Worm (Caenorhabditis elegans): ENCODE results near the gene K12H6.9.

DNA sequence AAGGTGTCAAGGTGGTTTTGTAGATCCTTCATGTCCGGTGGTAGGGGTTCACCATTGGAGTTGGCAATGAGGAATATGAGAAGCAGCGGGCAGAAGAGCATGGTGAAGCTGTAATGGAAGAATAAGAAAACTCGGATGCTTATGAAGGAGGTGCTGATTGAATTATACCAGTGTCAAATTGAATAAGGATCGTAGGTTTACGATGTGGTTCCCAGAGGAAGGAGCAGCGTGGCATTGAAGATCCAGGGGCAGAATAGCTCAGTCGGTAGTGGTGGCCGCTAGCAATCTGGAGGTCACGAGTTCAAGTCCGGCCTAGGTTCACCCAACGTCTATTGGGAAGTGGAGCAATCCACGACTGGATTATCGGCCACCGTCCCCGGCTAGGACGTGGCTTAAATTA is 17.3 kb downstream of the K12H6.9 start, which contains the start of gene Y110A2AL.6:
- TF ChIP-seq zip-8 (tag; optimal IDR thresholded peaks at IDR 0.05) (no peak), elt-1 (tag; optimal IDR thresholded peaks at IDR 0.05; ENCODE audit: borderline replicate concordance, insufficient read depth) (no peak), nhr-28 (tag; optimal IDR thresholded peaks at IDR 0.05) (no peak), nhr-76 (tag; optimal IDR thresholded peaks at IDR 0.05) (no peak), nhr-12 (tag; optimal IDR thresholded peaks at IDR 0.05) (no peak), hlh-1 (tag; optimal IDR thresholded peaks at IDR 0.05) (no peak)

Measured in whole organism, mixed stage, embryonic.